Fruit fly (Drosophila melanogaster) whole organism, wandering third instar larva: Measurements from ENCODE around the gene msi.

Experiments
- Abd-B ChIP-seq: fragments of >200 bp; optimal IDR thresholded peaks from 2 replicates; lab custom pipeline; 2017; ENCODE audit warnings: missing biosample characterization, missing genetic modification characterization
- CG32264 ChIP-seq: fragments of 200-800 bp; sonication (Bioruptor generic); optimal IDR thresholded peaks from 2 replicates; lab custom pipeline; 2016; ENCODE audit warnings: missing biosample characterization, missing genetic modification characterization
- CG9705 ChIP-seq: fragments of 200-800 bp; sonication (Bioruptor generic); optimal IDR thresholded peaks from 2 replicates; lab custom pipeline; 2018; ENCODE audit warnings: missing biosample characterization, mild to moderate bottlenecking, missing genetic modification characterization
- CrebA ChIP-seq: fragments of 200-800 bp; sonication (Bioruptor generic); optimal IDR thresholded peaks from 2 replicates; lab custom pipeline; 2016; ENCODE audit warnings: missing biosample characterization, mild to moderate bottlenecking, missing genetic modification characterization, borderline replicate concordance
- Dfd ChIP-seq: fragments of >200 bp; optimal IDR thresholded peaks from 2 replicates; lab custom pipeline; 2017; ENCODE audit warnings: missing biosample characterization, missing genetic modification characterization
- Dif ChIP-seq: fragments of 200-275, 200-300 bp; sonication (Bioruptor generic); optimal IDR thresholded peaks from 2 replicates; lab custom pipeline; 2018; ENCODE audit warnings: missing biosample characterization, missing genetic modification characterization; ENCODE audit not compliant: partially characterized antibody
- GATAd ChIP-seq: sonication (Bioruptor generic); optimal IDR thresholded peaks from 2 replicates; lab custom pipeline; 2016; ENCODE audit warnings: missing biosample characterization, missing genetic modification characterization
- HLH106 ChIP-seq: fragments of 200-800 bp; optimal IDR thresholded peaks from 3 replicates; lab custom pipeline; 2019; ENCODE audit warnings: missing biosample characterization, mild to moderate bottlenecking, missing genetic modification characterization, moderate library complexity
- Hnf4 ChIP-seq: fragments of 200-800 bp; sonication (Bioruptor generic); optimal IDR thresholded peaks from 2 replicates; lab custom pipeline; 2016; ENCODE audit warnings: missing biosample characterization, mild to moderate bottlenecking, missing genetic modification characterization
- Hr78 ChIP-seq: fragments of >200 bp; optimal IDR thresholded peaks from 2 replicates; lab custom pipeline; 2017; ENCODE audit warnings: missing biosample characterization, missing genetic modification characterization
- Jra ChIP-seq: sonication (Bioruptor generic); optimal IDR thresholded peaks from 2 replicates; lab custom pipeline; 2016; ENCODE audit warnings: missing biosample characterization, missing genetic modification characterization
- Mio ChIP-seq: sonication (Bioruptor generic); optimal IDR thresholded peaks from 2 replicates; lab custom pipeline; 2016; ENCODE audit warnings: missing biosample characterization, missing genetic modification characterization
- Myc ChIP-seq: fragments of >200 bp; optimal IDR thresholded peaks from 2 replicates; lab custom pipeline; 2017
- N ChIP-seq: fragments of >200 bp; optimal IDR thresholded peaks from 2 replicates; lab custom pipeline; 2018; ENCODE audit warnings: missing biosample characterization, missing external identifiers, missing genetic modification characterization
- OdsH ChIP-seq: fragments of 200-800 bp; sonication (Bioruptor generic); optimal IDR thresholded peaks from 2 replicates; lab custom pipeline; 2016; ENCODE audit warnings: missing biosample characterization, mild to moderate bottlenecking, missing genetic modification characterization
- Rel ChIP-seq, 2 experiments: fragments of 200-800 bp; sonication (Bioruptor generic) in 1 of 2; optimal IDR thresholded peaks; 2 replicates in 1 of 2; 3 replicates in 1 of 2; lab custom pipeline; 2016 to 2019; ENCODE audit warnings: mild to moderate bottlenecking in 2 of 2, missing biosample characterization in 2 of 2, missing genetic modification characterization in 2 of 2, moderate library complexity in 1 of 2
- Sp1 ChIP-seq: fragments of 200-800 bp; sonication (Bioruptor generic); optimal IDR thresholded peaks from 3 replicates; lab custom pipeline; 2019; ENCODE audit warnings: missing biosample characterization, mild to moderate bottlenecking, missing genetic modification characterization, moderate library complexity
- Vsx2 ChIP-seq: fragments of 200-300, 225-300 bp; sonication (Bioruptor generic); optimal IDR thresholded peaks from 2 replicates; lab custom pipeline; 2018; ENCODE audit warnings: missing biosample characterization, missing genetic modification characterization; ENCODE audit not compliant: partially characterized antibody
- br ChIP-seq: fragments of 200-800 bp; sonication (Bioruptor generic); optimal IDR thresholded peaks from 2 replicates; lab custom pipeline; 2016; ENCODE audit warnings: missing biosample characterization, missing genetic modification characterization
- brk ChIP-seq: fragments of 200-800 bp; sonication (Bioruptor generic); optimal IDR thresholded peaks from 2 replicates; lab custom pipeline; 2016; ENCODE audit warnings: missing biosample characterization, mild to moderate bottlenecking, missing genetic modification characterization
- dl ChIP-seq, 2 experiments: fragments of 175-275, 200-275 bp in 1 of 2; fragments of 200-275 bp in 1 of 2; sonication (Bioruptor generic); optimal IDR thresholded peaks; lab custom pipeline; 2018; ENCODE audit warnings: mild to moderate bottlenecking in 2 of 2, missing biosample characterization in 2 of 2, missing genetic modification characterization in 2 of 2, moderate library complexity in 2 of 2; ENCODE audit not compliant: partially characterized antibody in 2 of 2, insufficient read depth in 1 of 2
- dmrt93B ChIP-seq: fragments of 200-800 bp; sonication (Bioruptor generic); optimal IDR thresholded peaks from 2 replicates; lab custom pipeline; 2018; ENCODE audit warnings: missing biosample characterization, mild to moderate bottlenecking, missing genetic modification characterization
- dsf ChIP-seq: sonication (Bioruptor generic); optimal IDR thresholded peaks from 2 replicates; lab custom pipeline; 2016; ENCODE audit warnings: missing biosample characterization, missing genetic modification characterization, borderline replicate concordance
- ey ChIP-seq: fragments of 200-800 bp; sonication (Bioruptor generic); optimal IDR thresholded peaks from 2 replicates; lab custom pipeline; 2016; ENCODE audit warnings: missing biosample characterization, missing genetic modification characterization
- foxo ChIP-seq, 2 experiments: fragments of 200-800 bp; sonication (Bioruptor generic); optimal IDR thresholded peaks; 2 replicates in 1 of 2; 3 replicates in 1 of 2; lab custom pipeline; 2016 to 2017; ENCODE audit warnings: missing biosample characterization in 2 of 2, missing genetic modification characterization in 2 of 2
- fru ChIP-seq: fragments of 200-800 bp; sonication (Bioruptor generic); optimal IDR thresholded peaks from 3 replicates; lab custom pipeline; 2016; ENCODE audit warnings: missing biosample characterization, mild to moderate bottlenecking, missing genetic modification characterization
- h ChIP-seq: fragments of 200-800 bp; sonication (Bioruptor generic); optimal IDR thresholded peaks from 3 replicates; lab custom pipeline; 2016; ENCODE audit warnings: missing biosample characterization, mild to moderate bottlenecking, missing genetic modification characterization
- jim ChIP-seq: fragments of 175-275, 200-325 bp; sonication (Bioruptor generic); optimal IDR thresholded peaks from 2 replicates; lab custom pipeline; 2016; ENCODE audit warnings: missing biosample characterization, mild to moderate bottlenecking, missing genetic modification characterization
- lola ChIP-seq: fragments of >200 bp; optimal IDR thresholded peaks from 2 replicates; lab custom pipeline; 2017; ENCODE audit warnings: missing biosample characterization, missing genetic modification characterization
- pan ChIP-seq: fragments of >200 bp; optimal IDR thresholded peaks from 2 replicates; lab custom pipeline; 2017
- psq ChIP-seq: fragments of 200-800 bp; sonication (Bioruptor generic); optimal IDR thresholded peaks from 3 replicates; lab custom pipeline; 2017; ENCODE audit warnings: missing biosample characterization, mild to moderate bottlenecking, missing genetic modification characterization, moderate library complexity
- rgr ChIP-seq: fragments of 200-800 bp; sonication (Bioruptor generic); optimal IDR thresholded peaks from 3 replicates; lab custom pipeline; 2016; ENCODE audit warnings: missing biosample characterization, mild to moderate bottlenecking, missing genetic modification characterization
- sage ChIP-seq: fragments of 200-800 bp; sonication (Bioruptor generic); optimal IDR thresholded peaks from 2 replicates; lab custom pipeline; 2016; ENCODE audit warnings: missing biosample characterization, mild to moderate bottlenecking, missing genetic modification characterization
- sv ChIP-seq: fragments of 200-800 bp; sonication (Bioruptor generic); optimal IDR thresholded peaks from 3 replicates; lab custom pipeline; 2016; ENCODE audit warnings: missing biosample characterization, missing genetic modification characterization
- tai ChIP-seq: sonication (Bioruptor generic); optimal IDR thresholded peaks from 2 replicates; lab custom pipeline; 2016; ENCODE audit warnings: missing biosample characterization, missing genetic modification characterization
- usp ChIP-seq: fragments of >200 bp; optimal IDR thresholded peaks from 2 replicates; lab custom pipeline; 2017; ENCODE audit warnings: missing biosample characterization, missing genetic modification characterization
- woc ChIP-seq: sonication (Bioruptor generic); optimal IDR thresholded peaks from 2 replicates; lab custom pipeline; 2016; ENCODE audit warnings: missing biosample characterization, mild to moderate bottlenecking, missing genetic modification characterization

msi gene

DNA sequence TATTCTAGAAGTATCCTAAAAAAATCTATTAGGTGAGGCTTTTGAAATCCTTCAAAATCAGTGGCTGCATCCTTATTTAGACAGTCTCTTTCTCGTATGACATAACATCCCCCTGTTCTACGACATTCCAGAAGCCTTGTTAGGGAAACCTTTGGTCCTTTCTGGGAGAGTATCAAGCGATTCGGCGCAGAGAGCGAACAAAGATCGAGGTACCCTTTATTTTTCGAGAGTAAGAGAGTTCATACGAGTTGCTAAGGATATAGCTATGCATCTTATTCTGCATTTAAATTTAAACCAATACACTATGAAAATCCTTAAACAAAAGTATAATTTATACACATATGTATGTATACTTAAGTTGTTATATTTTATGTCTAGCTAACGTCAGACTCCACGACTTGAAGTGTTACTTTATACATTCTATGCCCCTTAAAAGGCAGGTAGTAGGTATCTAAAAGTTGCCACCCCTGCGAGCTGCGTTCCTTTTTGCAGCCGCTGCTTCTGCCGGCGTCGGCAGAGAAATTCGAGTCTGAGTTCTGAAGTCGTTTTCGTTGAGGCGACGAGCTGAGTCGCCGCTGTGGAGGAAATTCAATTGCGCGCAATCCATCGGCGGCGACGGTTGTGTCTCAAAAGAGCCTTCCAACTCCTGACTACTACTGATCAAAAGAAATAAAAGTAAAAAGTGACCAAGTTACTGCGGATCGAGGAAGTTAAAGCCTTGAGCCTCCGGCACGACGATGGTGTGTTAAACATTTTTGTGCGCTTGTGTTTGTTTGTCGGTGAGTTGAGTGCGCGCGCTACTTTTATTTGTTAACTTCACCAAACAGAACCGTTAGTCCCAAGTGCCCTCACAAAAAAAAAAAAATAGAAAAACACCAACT, 121.6 kb downstream of the msi start, which contains the start of gene jigr1 (continued):
- TF ChIP-seq br (peak; percentile 68), CG32264 (GFP tag; lab: Kevin White, UChicago) (peak; percentile 12)
- TF ChIP-seq, all 38 proteins: peak for 22

DNA sequence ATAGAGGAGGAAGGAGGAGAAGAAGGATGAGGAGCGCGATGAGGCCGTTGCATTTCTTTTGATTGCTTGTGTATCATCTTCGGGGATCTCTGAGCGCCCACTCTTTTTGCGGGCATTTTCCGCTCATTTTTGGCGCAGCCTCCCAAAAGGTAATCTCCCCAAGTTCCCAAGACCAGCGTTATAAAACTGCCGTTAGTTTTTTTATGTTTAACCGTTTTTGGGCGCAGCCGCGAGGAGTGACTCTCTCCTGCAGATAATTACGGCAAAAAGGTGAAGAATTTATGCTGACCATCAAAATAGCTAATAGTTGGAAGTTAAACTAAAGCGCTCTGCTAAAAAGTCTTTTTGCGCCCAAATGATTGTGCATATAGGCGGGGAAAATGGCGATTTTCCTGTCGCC, 122.5 kb downstream of the msi start:
- TF ChIP-seq Myc (lab: Kevin White, UChicago) (no peak), psq (GFP tag; lab: Kevin White, UChicago) (peak; percentile 3)

DNA sequence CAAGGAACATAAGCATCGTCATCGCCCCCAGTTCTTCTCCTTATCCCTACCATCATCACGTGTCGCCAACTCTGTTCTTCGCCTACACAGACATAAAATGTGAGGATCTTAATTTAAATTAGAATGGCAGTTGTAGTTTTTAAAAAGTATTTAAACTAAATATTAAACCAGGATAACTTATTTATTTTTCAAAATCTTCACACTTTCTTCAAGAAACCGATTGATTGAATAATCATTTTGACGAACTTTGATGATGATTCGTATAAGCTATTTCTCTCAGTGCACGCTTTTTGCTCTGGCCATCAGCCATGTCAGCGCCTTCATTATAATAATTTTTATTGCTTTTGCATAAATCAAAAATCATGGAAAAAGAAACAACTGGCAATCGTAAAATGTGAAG, 123.0 kb downstream of the msi start:
- TF ChIP-seq Hr78 (GFP tag; lab: Kevin White, UChicago) (no peak), jim (GFP tag; lab: Kevin White, UChicago) (no peak), br (peak; percentile 58), brk (GFP tag; lab: Kevin White, UChicago) (peak; percentile 59), lola (GFP tag; lab: Kevin White, UChicago) (no peak), Hnf4 (GFP tag; lab: Kevin White, UChicago) (peak; percentile 53), sage (GFP tag; lab: Kevin White, UChicago) (peak; percentile 50), woc (GFP tag; lab: Kevin White, UChicago) (peak; percentile 54), rgr (GFP tag; lab: Kevin White, UChicago) (peak; percentile 62), Jra (GFP tag; lab: Kevin White, UChicago) (peak; percentile 29), Myc (lab: Kevin White, UChicago) (no peak), Sp1 (GFP tag; lab: Kevin White, UChicago) (peak; percentile 67), Dfd (GFP tag; lab: Kevin White, UChicago) (no peak), HLH106 (tag; lab: Kevin White, UChicago) (peak; percentile 67), foxo (GFP tag; optimal IDR thresholded peaks at IDR 0.05; lab: Kevin White, UChicago) (peak in 1 of 2 experiments; percentile 78), OdsH (GFP tag; lab: Kevin White, UChicago) (peak; percentile 57), psq (GFP tag; lab: Kevin White, UChicago) (peak; percentile 76), Rel (GFP tag; optimal IDR thresholded peaks at IDR 0.05; lab: Kevin White, UChicago) (peak; percentile 45), Rel (tag; optimal IDR thresholded peaks at IDR 0.05; lab: Kevin White, UChicago) (no peak), CG9705 (peak; percentile 1), h (GFP tag; lab: Kevin White, UChicago) (peak; percentile 78), CrebA (peak; percentile 57), pan (no peak), fru (peak; percentile 83), CG32264 (GFP tag; lab: Kevin White, UChicago) (peak; percentile 19), Mio (GFP tag; lab: Kevin White, UChicago) (no peak), tai (GFP tag; lab: Kevin White, UChicago) (peak; percentile 3), Abd-B (no peak), ey (GFP tag; lab: Kevin White, UChicago) (peak; percentile 65)

DNA sequence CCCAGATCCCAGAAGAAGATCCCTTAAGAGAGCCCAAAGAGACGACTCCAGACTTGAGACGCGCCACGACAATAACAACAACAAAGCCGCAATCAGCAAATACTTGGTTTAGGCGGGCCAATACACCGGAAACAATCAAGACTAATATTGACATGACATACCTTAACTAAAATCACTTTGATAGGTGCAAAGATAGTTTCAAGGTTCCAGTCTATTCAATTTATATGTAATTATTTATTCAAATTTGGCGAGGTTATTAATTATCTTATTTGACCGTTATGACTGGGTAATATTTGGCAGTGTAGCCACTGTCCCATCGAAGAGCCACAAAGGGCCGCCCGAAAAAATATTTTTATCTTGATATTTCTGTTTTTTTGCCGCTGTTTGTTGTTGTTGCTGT, 124.5 kb downstream of the msi start:
- TF ChIP-seq Mio (GFP tag; lab: Kevin White, UChicago) (peak; percentile 32), usp (GFP tag; lab: Kevin White, UChicago) (no peak), Abd-B (no peak), OdsH (GFP tag; lab: Kevin White, UChicago) (peak; percentile 93), Jra (GFP tag; lab: Kevin White, UChicago) (peak; percentile 88), sage (GFP tag; lab: Kevin White, UChicago) (peak; percentile 89), psq (GFP tag; lab: Kevin White, UChicago) (peak; percentile 91), brk (GFP tag; lab: Kevin White, UChicago) (peak; percentile 93), Sp1 (GFP tag; lab: Kevin White, UChicago) (peak; percentile 96), dmrt93B (GFP tag; lab: Kevin White, UChicago) (peak; percentile 87), dsf (GFP tag; lab: Kevin White, UChicago) (peak; percentile 58), fru (peak; percentile 97), CG9705 (peak; percentile 88), tai (GFP tag; lab: Kevin White, UChicago) (peak; percentile 84), br (peak; percentile 95), ey (GFP tag; lab: Kevin White, UChicago) (peak; percentile 91), woc (GFP tag; lab: Kevin White, UChicago) (peak; percentile 92), rgr (GFP tag; lab: Kevin White, UChicago) (peak; percentile 93), GATAd (GFP tag; lab: Kevin White, UChicago) (no peak), foxo (GFP tag; optimal IDR thresholded peaks at IDR 0.05; lab: Kevin White, UChicago) (peak; percentile 55 to 97), dl (GFP tag; optimal IDR thresholded peaks at IDR 0.05; lab: Kevin White, UChicago; ENCODE audit: insufficient read depth in 1 of 2, partially characterized antibody in 2 of 2) (no peak), Dfd (GFP tag; lab: Kevin White, UChicago) (no peak), CrebA (peak; percentile 89), Dif (GFP tag; lab: Kevin White, UChicago) (no peak), sv (GFP tag; lab: Kevin White, UChicago) (no peak), Rel (GFP tag; optimal IDR thresholded peaks at IDR 0.05; lab: Kevin White, UChicago) (peak; percentile 90), Rel (tag; optimal IDR thresholded peaks at IDR 0.05; lab: Kevin White, UChicago) (peak; percentile 83), lola (GFP tag; lab: Kevin White, UChicago) (no peak), pan (no peak), Hnf4 (GFP tag; lab: Kevin White, UChicago) (peak; percentile 93), jim (GFP tag; lab: Kevin White, UChicago) (no peak), Myc (lab: Kevin White, UChicago) (no peak), Vsx2 (GFP tag; lab: Kevin White, UChicago) (no peak), h (GFP tag; lab: Kevin White, UChicago) (peak; percentile 97), Hr78 (GFP tag; lab: Kevin White, UChicago) (no peak), N (no peak)
